Worm (Caenorhabditis elegans) whole organism, early embryonic: ENCODE data around the gene twk-25.

Source experiments
- F13C5.2 ChIP-seq: sonication (generic microtip); optimal IDR thresholded peaks from 2 replicates; lab custom pipeline; 2017; ENCODE audit warnings: mild to moderate bottlenecking, missing genetic modification characterization, inconsistent platforms, missing compliant biosample characterization
- aly-1 ChIP-seq: sonication (generic microtip); optimal IDR thresholded peaks from 2 replicates; lab custom pipeline; 2016; ENCODE audit warnings: missing genetic modification characterization, missing compliant biosample characterization
- ceh-13 ChIP-seq: fragments of 200-800 bp; sonication (Bioruptor generic); optimal IDR thresholded peaks from 2 replicates; lab custom pipeline; 2018; ENCODE audit warnings: mild to moderate bottlenecking, missing genetic modification characterization, missing compliant biosample characterization
- ceh-36 ChIP-seq: sonication (generic microtip); optimal IDR thresholded peaks from 2 replicates; lab custom pipeline; 2016; ENCODE audit warnings: missing genetic modification characterization, inconsistent platforms, missing compliant biosample characterization
- ets-7 ChIP-seq: sonication (generic microtip); optimal IDR thresholded peaks from 2 replicates; lab custom pipeline; 2016; ENCODE audit warnings: missing genotype, missing genetic modification characterization, missing compliant biosample characterization
- flt-1 ChIP-seq: fragments of 200-800 bp; sonication (Bioruptor generic); IDR thresholded peaks from 2 replicates; pipeline ENCODE4 v1.3.6; 2022; ENCODE audit warnings: missing genetic modification characterization, missing compliant biosample characterization
- hmg-4 ChIP-seq: fragments of 200-800 bp; sonication (Bioruptor generic); optimal IDR thresholded peaks from 2 replicates; lab custom pipeline; 2018; ENCODE audit warnings: mild to moderate bottlenecking, missing genetic modification characterization, missing compliant biosample characterization
- pes-1 ChIP-seq: fragments of 200-800 bp; sonication (Bioruptor generic); IDR thresholded peaks from 2 replicates; pipeline ENCODE4 v1.3.6; 2022; ENCODE audit warnings: missing genetic modification reagents, missing genetic modification characterization, missing compliant biosample characterization
- scrt-1 ChIP-seq: fragments of 200-800 bp; sonication (Bioruptor generic); IDR thresholded peaks from 2 replicates; pipeline ENCODE4 v1.3.6; 2022; ENCODE audit warnings: missing genetic modification characterization, missing compliant biosample characterization
- sea-1 ChIP-seq: fragments of 200-800 bp; sonication (Bioruptor generic); conservative IDR thresholded peaks from 2 replicates; pipeline ENCODE4 v1.3.6; 2022; ENCODE audit warnings: missing genetic modification characterization, missing compliant biosample characterization
- tbx-11 ChIP-seq: fragments of 200-800 bp; sonication (Bioruptor generic); IDR thresholded peaks from 2 replicates; pipeline ENCODE4 v1.3.6; 2022; ENCODE audit warnings: missing genetic modification characterization, missing compliant biosample characterization
- tbx-37 ChIP-seq: fragments of 200-800 bp; sonication (Bioruptor generic); conservative IDR thresholded peaks from 2 replicates; pipeline ENCODE4 v1.3.6; 2022; ENCODE audit warnings: missing genetic modification reagents, missing genetic modification characterization, missing compliant biosample characterization
- tra-4 ChIP-seq: sonication (generic microtip); optimal IDR thresholded peaks from 2 replicates; lab custom pipeline; 2017; ENCODE audit warnings: missing genetic modification characterization, missing compliant biosample characterization

twk-25 gene

ce11 chrIV:11551813-11552212 is 47.3 kb downstream of the twk-25 start, which contains the start of gene col-128:
col-128 (minus strand) TSS chrIV:11551960.
- TF ChIP-seq F13C5.2 (tag; lab: Kevin White, UChicago) (no peak), ceh-13 (GFP tag; lab: Kevin White, UChicago) (no peak), pes-1 (GFP tag; lab: Robert Waterston, UW) (no peak), ets-7 (no peak), sea-1 (GFP tag; lab: Robert Waterston, UW) (no peak), aly-1 (tag; lab: Kevin White, UChicago) (no peak), hmg-4 (GFP tag; lab: Kevin White, UChicago) (no peak), flt-1 (GFP tag; lab: Robert Waterston, UW) (no peak), ceh-36 (tag; lab: Kevin White, UChicago) (no peak), tra-4 (tag; lab: Kevin White, UChicago) (no peak), tbx-11 (no peak), scrt-1 (GFP tag; lab: Robert Waterston, UW) (no peak), tbx-37 (GFP tag; lab: Robert Waterston, UW) (no peak)
